Fruit fly (Drosophila melanogaster) whole organism, embryonic: ENCODE results near the gene CG13962.

Experiments used
- ATbp ChIP-seq: fragments of 200-800 bp; sonication (Bioruptor generic); optimal IDR thresholded peaks from 2 replicates; lab custom pipeline; 2017; ENCODE audit warnings: missing biosample characterization, mild to moderate bottlenecking, missing genetic modification characterization, missing genetic modification reagents
- CG1024 ChIP-seq: fragments of 200-800 bp; sonication (Bioruptor generic); IDR thresholded peaks from 2 replicates; pipeline ENCODE4 v1.3.6; 2022; ENCODE audit warnings: missing biosample characterization, missing genetic modification characterization
- CG12071 ChIP-seq: fragments of 200-800 bp; sonication (Bioruptor generic); optimal IDR thresholded peaks from 3 replicates; lab custom pipeline; 2018; ENCODE audit warnings: missing biosample characterization, mild to moderate bottlenecking, missing genetic modification characterization
- CG12236 ChIP-seq: fragments of 200-800 bp; sonication (Bioruptor generic); optimal IDR thresholded peaks from 2 replicates; lab custom pipeline; 2016; ENCODE audit warnings: missing biosample characterization, missing genetic modification characterization
- CG13624 ChIP-seq: fragments of 200-800 bp; sonication (Bioruptor generic); optimal IDR thresholded peaks from 2 replicates; lab custom pipeline; 2016; ENCODE audit warnings: missing biosample characterization, missing genetic modification characterization
- CG14050 ChIP-seq: fragments of 200-800 bp; sonication (Bioruptor generic); IDR thresholded peaks from 3 replicates; pipeline ENCODE4 v1.3.6; 2022; ENCODE audit warnings: missing biosample characterization, missing genetic modification characterization
- CG15479 ChIP-seq: fragments of 200-800 bp; sonication (Bioruptor generic); optimal IDR thresholded peaks from 3 replicates; lab custom pipeline; 2019; ENCODE audit warnings: missing biosample characterization, mild to moderate bottlenecking, missing genetic modification characterization, moderate library complexity
- CG16813 ChIP-seq: fragments of 200-800 bp; sonication (Bioruptor generic); IDR thresholded peaks from 3 replicates; pipeline ENCODE4 v1.3.6; 2022; ENCODE audit warnings: missing biosample characterization, missing genetic modification characterization; ENCODE audit not compliant: partially characterized antibody
- CG2202 ChIP-seq: fragments of 200-800 bp; sonication (Bioruptor generic); optimal IDR thresholded peaks from 2 replicates; lab custom pipeline; 2018; ENCODE audit warnings: missing biosample characterization, mild to moderate bottlenecking, missing genetic modification characterization
- CG30431 ChIP-seq: fragments of 200-800 bp; sonication (Bioruptor generic); optimal IDR thresholded peaks from 2 replicates; lab custom pipeline; 2017; ENCODE audit warnings: missing biosample characterization, missing genetic modification characterization
- CG3281 ChIP-seq: fragments of 200-800 bp; sonication (Bioruptor generic); optimal IDR thresholded peaks from 3 replicates; lab custom pipeline; 2017; ENCODE audit warnings: missing biosample characterization, mild to moderate bottlenecking, missing genetic modification characterization
- CG33557 ChIP-seq: fragments of 200-800 bp; sonication (Bioruptor generic); optimal IDR thresholded peaks from 2 replicates; lab custom pipeline; 2019; ENCODE audit warnings: missing biosample characterization, mild to moderate bottlenecking, missing genetic modification characterization, moderate library complexity
- CG34422 ChIP-seq: fragments of 200-800 bp; sonication (Bioruptor generic); IDR thresholded peaks from 3 replicates; pipeline ENCODE4 v1.3.6; 2022; ENCODE audit warnings: missing biosample characterization, missing genetic modification characterization
- CG43689 ChIP-seq: fragments of 200-800 bp; sonication (Bioruptor generic); IDR thresholded peaks from 2 replicates; pipeline ENCODE4 v1.3.6; 2022; ENCODE audit warnings: missing biosample characterization, missing genetic modification characterization
- CG4707 ChIP-seq: fragments of 200-800 bp; sonication (Bioruptor generic); optimal IDR thresholded peaks from 2 replicates; lab custom pipeline; 2018; ENCODE audit warnings: missing biosample characterization, mild to moderate bottlenecking, missing genetic modification characterization, moderate library complexity
- CG4854 ChIP-seq: fragments of 200-800 bp; sonication (Bioruptor generic); optimal IDR thresholded peaks from 2 replicates; lab custom pipeline; 2016; ENCODE audit warnings: missing biosample characterization, missing genetic modification characterization, inconsistent platforms
- CG6813 ChIP-seq: fragments of 200-800 bp; sonication (Bioruptor generic); optimal IDR thresholded peaks from 2 replicates; lab custom pipeline; 2017; ENCODE audit warnings: missing biosample characterization, missing genetic modification characterization, mild to moderate bottlenecking, moderate library complexity, missing genetic modification reagents
- CG7372 ChIP-seq: fragments of 200-800 bp; sonication (Bioruptor generic); IDR thresholded peaks from 2 replicates; pipeline ENCODE4 v1.3.6; 2022; ENCODE audit warnings: missing biosample characterization, missing genetic modification characterization
- CG7556 ChIP-seq: fragments of 200-800 bp; sonication (Bioruptor generic); optimal IDR thresholded peaks from 2 replicates; lab custom pipeline; 2017; ENCODE audit warnings: missing biosample characterization, mild to moderate bottlenecking, missing genetic modification characterization
- CG8281 ChIP-seq: fragments of 200-800 bp; sonication (Bioruptor generic); optimal IDR thresholded peaks from 2 replicates; lab custom pipeline; 2018; ENCODE audit warnings: missing biosample characterization, mild to moderate bottlenecking, missing genetic modification characterization, moderate library complexity
- CG8924 ChIP-seq: fragments of 200-800 bp; optimal IDR thresholded peaks from 3 replicates; lab custom pipeline; 2019; ENCODE audit warnings: missing biosample characterization, mild to moderate bottlenecking, missing genetic modification characterization, moderate library complexity
- CkIIα-i1 ChIP-seq: fragments of 200-800 bp; sonication (Bioruptor generic); IDR thresholded peaks from 2 replicates; pipeline ENCODE4 v1.3.6; 2022; ENCODE audit warnings: missing biosample characterization, missing genetic modification characterization
- D19B ChIP-seq: fragments of 200-800 bp; sonication (Bioruptor generic); optimal IDR thresholded peaks from 2 replicates; lab custom pipeline; 2017; ENCODE audit warnings: missing biosample characterization, mild to moderate bottlenecking, missing genetic modification characterization
- Fer2 ChIP-seq: fragments of 200-800 bp; sonication (Bioruptor generic); optimal IDR thresholded peaks from 2 replicates; lab custom pipeline; 2018; ENCODE audit warnings: missing biosample characterization, mild to moderate bottlenecking, missing genetic modification characterization, moderate library complexity
- HLH3B ChIP-seq: fragments of 200-800 bp; sonication (Bioruptor generic); IDR thresholded peaks from 2 replicates; pipeline ENCODE4 v1.3.6; 2022; ENCODE audit warnings: missing biosample characterization, missing genetic modification characterization
- Hand ChIP-seq: fragments of 200-800 bp; sonication (Bioruptor generic); optimal IDR thresholded peaks from 2 replicates; lab custom pipeline; 2017; ENCODE audit warnings: mild to moderate bottlenecking, missing biosample characterization, missing genetic modification reagents, missing genetic modification characterization
- Hey ChIP-seq: fragments of 200-800 bp; sonication (Bioruptor generic); optimal IDR thresholded peaks from 3 replicates; lab custom pipeline; 2018; ENCODE audit warnings: missing biosample characterization, mild to moderate bottlenecking, missing genetic modification characterization
- Lhr ChIP-seq: fragments of 200-800 bp; sonication (Bioruptor generic); optimal IDR thresholded peaks from 3 replicates; lab custom pipeline; 2017; ENCODE audit warnings: mild to moderate bottlenecking, missing biosample characterization, missing genetic modification reagents, missing genetic modification characterization
- Mrtf ChIP-seq: fragments of 200-800 bp; sonication (Bioruptor generic); IDR thresholded peaks from 3 replicates; pipeline ENCODE4 v1.3.6; 2022; ENCODE audit warnings: missing biosample characterization, missing genetic modification characterization
- NC2β ChIP-seq: fragments of 200-800 bp; sonication (Bioruptor generic); optimal IDR thresholded peaks from 2 replicates; lab custom pipeline; 2016; ENCODE audit warnings: missing biosample characterization, missing genetic modification characterization
- TFAM ChIP-seq: fragments of 200-800 bp; sonication (Bioruptor generic); optimal IDR thresholded peaks from 2 replicates; lab custom pipeline; 2017; ENCODE audit warnings: missing biosample characterization, missing genetic modification characterization, inconsistent platforms
- ab ChIP-seq: fragments of 200-800 bp; sonication (Bioruptor generic); optimal IDR thresholded peaks from 2 replicates; lab custom pipeline; 2016; ENCODE audit warnings: missing biosample characterization, missing genetic modification characterization
- ap ChIP-seq: fragments of 200-800 bp; sonication (Bioruptor generic); IDR thresholded peaks from 2 replicates; pipeline ENCODE4 v1.3.6; 2022; ENCODE audit warnings: missing biosample characterization, missing genetic modification characterization
- danr ChIP-seq: fragments of 200-800 bp; sonication (Bioruptor generic); IDR thresholded peaks from 2 replicates; pipeline ENCODE4 v1.3.6; 2022; ENCODE audit warnings: missing biosample characterization, missing genetic modification characterization
- dm ChIP-seq: fragments of 200-800 bp; sonication (Bioruptor generic); optimal IDR thresholded peaks from 3 replicates; lab custom pipeline; 2016; ENCODE audit warnings: missing biosample characterization, missing genetic modification characterization
- ewg ChIP-seq: fragments of 200-800 bp; sonication (Bioruptor generic); optimal IDR thresholded peaks from 3 replicates; lab custom pipeline; 2017; ENCODE audit warnings: mild to moderate bottlenecking, missing biosample characterization, missing genetic modification reagents, missing genetic modification characterization
- fd102C ChIP-seq: fragments of 200-800 bp; sonication (Bioruptor generic); optimal IDR thresholded peaks from 2 replicates; lab custom pipeline; 2018; ENCODE audit warnings: missing biosample characterization, mild to moderate bottlenecking, missing genetic modification characterization, moderate library complexity
- gcm2 ChIP-seq: fragments of 200-800 bp; sonication (Bioruptor generic); optimal IDR thresholded peaks from 2 replicates; lab custom pipeline; 2016; ENCODE audit warnings: missing biosample characterization, missing genetic modification characterization
- maf-S ChIP-seq: fragments of 200-800 bp; sonication (Bioruptor generic); optimal IDR thresholded peaks from 2 replicates; lab custom pipeline; 2016; ENCODE audit warnings: missing biosample characterization, missing genetic modification characterization
- nau ChIP-seq: fragments of 200-800 bp; sonication (Bioruptor generic); optimal IDR thresholded peaks from 3 replicates; lab custom pipeline; 2017; ENCODE audit warnings: missing biosample characterization, mild to moderate bottlenecking, missing genetic modification characterization, missing genetic modification reagents
- nom ChIP-seq: fragments of 200-800 bp; sonication (Bioruptor generic); optimal IDR thresholded peaks from 2 replicates; lab custom pipeline; 2017; ENCODE audit warnings: missing biosample characterization, missing genetic modification characterization, mild to moderate bottlenecking, moderate library complexity, missing genetic modification reagents
- oc ChIP-seq: fragments of 200-800 bp; sonication (Bioruptor generic); optimal IDR thresholded peaks from 2 replicates; lab custom pipeline; 2018; ENCODE audit warnings: missing biosample characterization, mild to moderate bottlenecking, missing genetic modification characterization, moderate library complexity
- pb ChIP-seq: fragments of 200-800 bp; sonication (Bioruptor generic); optimal IDR thresholded peaks from 3 replicates; lab custom pipeline; 2016; ENCODE audit warnings: missing biosample characterization, missing genetic modification characterization
- peb ChIP-seq: fragments of 200-800 bp; sonication (Bioruptor generic); IDR thresholded peaks from 2 replicates; pipeline ENCODE4 v1.3.6; 2022; ENCODE audit warnings: missing biosample characterization, missing genetic modification characterization
- pho ChIP-seq: fragments of 200-800 bp; sonication (Bioruptor generic); optimal IDR thresholded peaks from 2 replicates; lab custom pipeline; 2016; ENCODE audit warnings: missing biosample characterization, missing genetic modification characterization
- rib ChIP-seq: fragments of 200-800 bp; sonication (Bioruptor generic); IDR thresholded peaks from 2 replicates; pipeline ENCODE4 v1.3.6; 2022; ENCODE audit warnings: missing biosample characterization, missing genetic modification characterization
- ro ChIP-seq: fragments of 200-800 bp; sonication (Bioruptor generic); IDR thresholded peaks from 2 replicates; pipeline ENCODE4 v1.3.6; 2022; ENCODE audit warnings: missing biosample characterization, missing genetic modification characterization
- sd ChIP-seq: fragments of 200-800 bp; sonication (Bioruptor generic); optimal IDR thresholded peaks from 3 replicates; lab custom pipeline; 2018; ENCODE audit warnings: missing biosample characterization, mild to moderate bottlenecking, missing genetic modification characterization, moderate library complexity
- z ChIP-seq: fragments of 200-800 bp; sonication (Bioruptor generic); IDR thresholded peaks from 3 replicates; pipeline ENCODE4 v1.3.6; 2022; ENCODE audit warnings: missing biosample characterization, missing genetic modification characterization
- zfh1 ChIP-seq: fragments of 200-800 bp; sonication (Bioruptor generic); IDR thresholded peaks from 3 replicates; pipeline ENCODE4 v1.3.6; 2022; ENCODE audit warnings: missing biosample characterization, missing genetic modification characterization

Gene CG13962

dm6 chr2L:19795320-19796110, 18.8 kb downstream of the CG13962 start (continued):
- TF ChIP-seq Hey (tag; lab: Kevin White, UChicago) (no peak), dm (peak; percentile 44), CG43689 (GFP tag; lab: Robert Waterston, UW) (no peak), peb (GFP tag; lab: Robert Waterston, UW) (no peak), Fer2 (no peak), CG34422 (GFP tag; lab: Robert Waterston, UW) (0 out of 3 replicates have a peak, but pooled peaks have one; percentile 55), nom (no peak), CG6813 (no peak), CG3281 (GFP tag; lab: Kevin White, UChicago) (no peak), HLH3B (peak; percentile 12; the same call in 1 of the 2 replicates), pb (GFP tag; lab: Kevin White, UChicago) (no peak), Hand (no peak), CG12236 (GFP tag; lab: Kevin White, UChicago) (peak; percentile 18), sd (peak; percentile 95), CG2202 (no peak), Lhr (GFP tag; lab: Kevin White, UChicago) (peak; percentile 84), rib (no peak), danr (no peak), oc (tag; lab: Kevin White, UChicago) (no peak), NC2β (GFP tag; lab: Kevin White, UChicago) (peak; percentile 17), CG12071 (no peak), pho (GFP tag; lab: Kevin White, UChicago) (peak; percentile 65), CG8281 (peak; percentile 74), maf-S (GFP tag; lab: Kevin White, UChicago) (peak; percentile 36), zfh1 (GFP tag; lab: Robert Waterston, UW) (peak; percentile 11; the same call in 2 of the 3 replicates), ATbp (no peak), CG13624 (peak; percentile 63), CG7372 (GFP tag; lab: Robert Waterston, UW) (no peak), ro (GFP tag; lab: Robert Waterston, UW) (no peak), CG33557 (GFP tag; lab: Kevin White, UChicago) (peak; percentile 35), CkIIα-i1 (GFP tag; lab: Robert Waterston, UW) (no peak), Mrtf (GFP tag; lab: Robert Waterston, UW) (no peak), CG4707 (GFP tag; lab: Kevin White, UChicago) (no peak), z (GFP tag; lab: Robert Waterston, UW) (no peak), ab (GFP tag; lab: Kevin White, UChicago) (no peak), CG16813 (GFP tag; lab: Robert Waterston, UW) (peak; percentile 87), CG8924 (tag; lab: Kevin White, UChicago) (peak; percentile 51), gcm2 (GFP tag; lab: Kevin White, UChicago) (no peak), ap (no peak), fd102C (GFP tag; lab: Kevin White, UChicago) (no peak), ewg (GFP tag; lab: Kevin White, UChicago) (peak; percentile 92), D19B (GFP tag; lab: Kevin White, UChicago) (no peak), CG15479 (GFP tag; lab: Kevin White, UChicago) (no peak), CG30431 (no peak), nau (GFP tag; lab: Kevin White, UChicago) (no peak), CG7556 (GFP tag; lab: Kevin White, UChicago) (peak; percentile 50), CG1024 (GFP tag; lab: Robert Waterston, UW) (no peak), TFAM (GFP tag; lab: Kevin White, UChicago) (no peak), CG4854 (GFP tag; lab: Kevin White, UChicago) (peak; percentile 11), CG14050 (no peak; the same call in 2 of the 3 replicates)
